Fruit fly (Drosophila melanogaster) whole organism, embryonic: ENCODE data around the gene LysRS.
A peak's percentile ranks its signal among the peaks of the same experiment; 100 is the strongest.

Source experiments
- Adf1 ChIP-seq: fragments of 200-800 bp; sonication (Bioruptor generic); IDR thresholded peaks from 2 replicates; pipeline ENCODE4 v1.3.6; 2022; ENCODE audit warnings: missing biosample characterization, missing genetic modification characterization
- BEAF-32 ChIP-seq: fragments of 200-800 bp; sonication (Bioruptor generic); optimal IDR thresholded peaks from 3 replicates; lab custom pipeline; 2017; ENCODE audit warnings: missing biosample characterization, missing genetic modification characterization, mild to moderate bottlenecking, moderate library complexity, missing genetic modification reagents
- Bdp1 ChIP-seq: fragments of 200-800 bp; sonication (Bioruptor generic); optimal IDR thresholded peaks from 3 replicates; lab custom pipeline; 2016; ENCODE audit warnings: missing biosample characterization, missing genetic modification characterization
- Bgb ChIP-seq: fragments of 200-800 bp; sonication (Bioruptor generic); IDR thresholded peaks from 2 replicates; pipeline ENCODE4 v1.3.6; 2022; ENCODE audit warnings: missing biosample characterization, missing genetic modification characterization; ENCODE audit not compliant: partially characterized antibody
- CG11085 ChIP-seq: fragments of 200-800 bp; sonication (Bioruptor generic); IDR thresholded peaks from 2 replicates; pipeline ENCODE4 v1.3.6; 2022; ENCODE audit warnings: missing biosample characterization, missing genetic modification characterization
- CG11504 ChIP-seq: fragments of 200-800 bp; sonication (Bioruptor generic); optimal IDR thresholded peaks from 3 replicates; lab custom pipeline; 2019; ENCODE audit warnings: missing biosample characterization, mild to moderate bottlenecking, missing genetic modification characterization, moderate library complexity
- CG1529 ChIP-seq: fragments of 200-800 bp; sonication (Bioruptor generic); optimal IDR thresholded peaks from 3 replicates; lab custom pipeline; 2018; ENCODE audit warnings: missing biosample characterization, missing genetic modification characterization
- CG17568 ChIP-seq: fragments of 200-800 bp; sonication (Bioruptor generic); optimal IDR thresholded peaks from 2 replicates; lab custom pipeline; 2018; ENCODE audit warnings: missing biosample characterization, mild to moderate bottlenecking, missing genetic modification characterization, moderate library complexity
- CG2202 ChIP-seq: fragments of 200-800 bp; sonication (Bioruptor generic); optimal IDR thresholded peaks from 2 replicates; lab custom pipeline; 2018; ENCODE audit warnings: missing biosample characterization, mild to moderate bottlenecking, missing genetic modification characterization
- CG31441 ChIP-seq: fragments of 200-800 bp; sonication (Bioruptor generic); IDR thresholded peaks from 2 replicates; pipeline ENCODE4 v1.3.6; 2022; ENCODE audit warnings: missing biosample characterization, missing genetic modification characterization
- CG34422 ChIP-seq: fragments of 200-800 bp; sonication (Bioruptor generic); IDR thresholded peaks from 3 replicates; pipeline ENCODE4 v1.3.6; 2022; ENCODE audit warnings: missing biosample characterization, missing genetic modification characterization
- CG4617 ChIP-seq: fragments of 200-800 bp; sonication (Bioruptor generic); optimal IDR thresholded peaks from 3 replicates; lab custom pipeline; 2016; ENCODE audit warnings: missing biosample characterization, missing genetic modification characterization, borderline replicate concordance
- CG6765 ChIP-seq: fragments of 200-800 bp; sonication (Bioruptor generic); optimal IDR thresholded peaks from 3 replicates; lab custom pipeline; 2017; ENCODE audit warnings: missing biosample characterization, mild to moderate bottlenecking, missing genetic modification characterization
- CG7372 ChIP-seq: fragments of 200-800 bp; sonication (Bioruptor generic); IDR thresholded peaks from 2 replicates; pipeline ENCODE4 v1.3.6; 2022; ENCODE audit warnings: missing biosample characterization, missing genetic modification characterization
- CG7556 ChIP-seq: fragments of 200-800 bp; sonication (Bioruptor generic); optimal IDR thresholded peaks from 2 replicates; lab custom pipeline; 2017; ENCODE audit warnings: missing biosample characterization, mild to moderate bottlenecking, missing genetic modification characterization
- CG7786 ChIP-seq: fragments of 200-800 bp; sonication (Bioruptor generic); optimal IDR thresholded peaks from 2 replicates; lab custom pipeline; 2016; ENCODE audit warnings: missing biosample characterization, missing genetic modification characterization
- Dfd ChIP-seq, 2 experiments: fragments of >200 bp; optimal IDR thresholded peaks; 2 replicates each; lab custom pipeline; 2017; ENCODE audit warnings: missing biosample characterization in 2 of 2, missing genetic modification characterization in 2 of 2
- Dip2 ChIP-seq: fragments of 200-800 bp; sonication (Bioruptor generic); IDR thresholded peaks from 2 replicates; pipeline ENCODE4 v1.3.6; 2022; ENCODE audit warnings: missing biosample characterization, missing genetic modification characterization
- HmgD ChIP-seq: fragments of 200-800 bp; sonication (Bioruptor generic); optimal IDR thresholded peaks from 3 replicates; lab custom pipeline; 2016; ENCODE audit warnings: missing biosample characterization, missing genetic modification characterization
- Hmr ChIP-seq: fragments of 200-800 bp; sonication (Bioruptor generic); optimal IDR thresholded peaks from 3 replicates; lab custom pipeline; 2017; ENCODE audit warnings: mild to moderate bottlenecking, missing biosample characterization, missing genetic modification reagents, missing genetic modification characterization
- Hr51 ChIP-seq, 2 experiments: fragments of 200-800 bp; sonication (Bioruptor generic); optimal IDR thresholded peaks; 2 replicates in 1 of 2; 3 replicates in 1 of 2; lab custom pipeline; 2016 to 2018; ENCODE audit warnings: missing biosample characterization in 2 of 2, missing genetic modification characterization in 2 of 2, mild to moderate bottlenecking in 1 of 2, moderate library complexity in 1 of 2
- Lhr ChIP-seq: fragments of 200-800 bp; sonication (Bioruptor generic); optimal IDR thresholded peaks from 3 replicates; lab custom pipeline; 2017; ENCODE audit warnings: mild to moderate bottlenecking, missing biosample characterization, missing genetic modification reagents, missing genetic modification characterization
- Lim3 ChIP-seq: fragments of 200-800 bp; sonication (Bioruptor generic); IDR thresholded peaks from 2 replicates; pipeline ENCODE4 v1.3.6; 2022; ENCODE audit warnings: missing biosample characterization, missing genetic modification characterization
- NC2α ChIP-seq: fragments of 200-800 bp; sonication (Bioruptor generic); optimal IDR thresholded peaks from 2 replicates; lab custom pipeline; 2016; ENCODE audit warnings: missing biosample characterization, missing genetic modification characterization
- NC2β ChIP-seq: fragments of 200-800 bp; sonication (Bioruptor generic); optimal IDR thresholded peaks from 2 replicates; lab custom pipeline; 2016; ENCODE audit warnings: missing biosample characterization, missing genetic modification characterization
- Nf-YA ChIP-seq: fragments of 200-800 bp; sonication (Bioruptor generic); IDR thresholded peaks from 2 replicates; pipeline ENCODE4 v1.3.6; 2022; ENCODE audit warnings: missing biosample characterization, missing genetic modification characterization
- NfI ChIP-seq: fragments of 200-800 bp; sonication (Bioruptor generic); optimal IDR thresholded peaks from 3 replicates; lab custom pipeline; 2018; ENCODE audit warnings: missing biosample characterization, mild to moderate bottlenecking, missing genetic modification characterization, moderate library complexity
- Optix ChIP-seq: fragments of 200-800 bp; sonication (Bioruptor generic); IDR thresholded peaks from 3 replicates; pipeline ENCODE4 v1.3.6; 2022; ENCODE audit warnings: missing biosample characterization, missing genetic modification characterization
- Rfx ChIP-seq: fragments of 200-800 bp; sonication (Bioruptor generic); IDR thresholded peaks from 2 replicates; pipeline ENCODE4 v1.3.6; 2022; ENCODE audit warnings: missing biosample characterization, missing genetic modification characterization
- Trl ChIP-seq, 3 experiments: fragments of >200 bp in 2 of 3; fragments of 200-800 bp in 1 of 3; sonication (Bioruptor generic) in 1 of 3; optimal IDR thresholded peaks; 2 replicates in 1 of 3; 3 replicates in 2 of 3; lab custom pipeline; 2016 to 2017; ENCODE audit warnings: missing biosample characterization in 1 of 3, missing genetic modification characterization in 1 of 3
- ap ChIP-seq: fragments of 200-800 bp; sonication (Bioruptor generic); IDR thresholded peaks from 2 replicates; pipeline ENCODE4 v1.3.6; 2022; ENCODE audit warnings: missing biosample characterization, missing genetic modification characterization
- ewg ChIP-seq: fragments of 200-800 bp; sonication (Bioruptor generic); optimal IDR thresholded peaks from 3 replicates; lab custom pipeline; 2017; ENCODE audit warnings: mild to moderate bottlenecking, missing biosample characterization, missing genetic modification reagents, missing genetic modification characterization
- eyg ChIP-seq: fragments of 200-800 bp; sonication (Bioruptor generic); optimal IDR thresholded peaks from 3 replicates; lab custom pipeline; 2016; ENCODE audit warnings: missing biosample characterization, missing genetic modification characterization
- gcm2 ChIP-seq: fragments of 200-800 bp; sonication (Bioruptor generic); optimal IDR thresholded peaks from 2 replicates; lab custom pipeline; 2016; ENCODE audit warnings: missing biosample characterization, missing genetic modification characterization
- gt ChIP-seq: fragments of 200-800 bp; sonication (Bioruptor generic); IDR thresholded peaks from 2 replicates; pipeline ENCODE4 v1.3.6; 2022; ENCODE audit warnings: missing biosample characterization, missing genetic modification characterization
- lilli ChIP-seq: fragments of 200-800 bp; sonication (Bioruptor generic); optimal IDR thresholded peaks from 3 replicates; lab custom pipeline; 2016; ENCODE audit warnings: missing biosample characterization, missing genetic modification characterization
- mirr ChIP-seq: fragments of 200-800 bp; sonication (Bioruptor generic); optimal IDR thresholded peaks from 3 replicates; lab custom pipeline; 2018; ENCODE audit warnings: missing biosample characterization, mild to moderate bottlenecking, missing genetic modification characterization
- nau ChIP-seq: fragments of 200-800 bp; sonication (Bioruptor generic); optimal IDR thresholded peaks from 3 replicates; lab custom pipeline; 2017; ENCODE audit warnings: missing biosample characterization, mild to moderate bottlenecking, missing genetic modification characterization, missing genetic modification reagents
- nerfin-2 ChIP-seq: fragments of 200-800 bp; sonication (Bioruptor generic); IDR thresholded peaks from 2 replicates; pipeline ENCODE4 v1.3.6; 2022; ENCODE audit warnings: missing biosample characterization, missing genetic modification characterization; ENCODE audit not compliant: partially characterized antibody
- nom ChIP-seq: fragments of 200-800 bp; sonication (Bioruptor generic); optimal IDR thresholded peaks from 2 replicates; lab custom pipeline; 2017; ENCODE audit warnings: missing biosample characterization, missing genetic modification characterization, mild to moderate bottlenecking, moderate library complexity, missing genetic modification reagents
- odd ChIP-seq: fragments of 200-800 bp; sonication (Bioruptor generic); optimal IDR thresholded peaks from 2 replicates; lab custom pipeline; 2017; ENCODE audit warnings: missing biosample characterization, mild to moderate bottlenecking, missing genetic modification characterization
- onecut ChIP-seq: fragments of 200-800 bp; sonication (Bioruptor generic); IDR thresholded peaks from 2 replicates; pipeline ENCODE4 v1.3.6; 2022; ENCODE audit warnings: missing biosample characterization, missing genetic modification characterization
- otp ChIP-seq: fragments of 200-800 bp; sonication (Bioruptor generic); IDR thresholded peaks from 3 replicates; pipeline ENCODE4, ENCODE4 v1.3.6; 2022; ENCODE audit warnings: missing biosample characterization, missing genetic modification characterization
- pnt ChIP-seq: fragments of 200-800 bp; sonication (Bioruptor generic); optimal IDR thresholded peaks from 3 replicates; lab custom pipeline; 2016; ENCODE audit warnings: missing biosample characterization, missing genetic modification characterization
- repo ChIP-seq: fragments of 200-800 bp; sonication (Bioruptor generic); optimal IDR thresholded peaks from 2 replicates; lab custom pipeline; 2016; ENCODE audit warnings: missing biosample characterization, missing genetic modification characterization
- run ChIP-seq: fragments of 200-800 bp; sonication (Bioruptor generic); optimal IDR thresholded peaks from 3 replicates; lab custom pipeline; 2018; ENCODE audit warnings: missing biosample characterization, mild to moderate bottlenecking, missing genetic modification characterization
- salm ChIP-seq: fragments of 200-800 bp; sonication (Bioruptor generic); optimal IDR thresholded peaks from 2 replicates; lab custom pipeline; 2018; ENCODE audit warnings: missing biosample characterization, mild to moderate bottlenecking, missing genetic modification characterization
- sima ChIP-seq: fragments of 200-800 bp; sonication (Bioruptor generic); optimal IDR thresholded peaks from 2 replicates; lab custom pipeline; 2016; ENCODE audit warnings: missing biosample characterization, missing genetic modification characterization
- stwl ChIP-seq: fragments of 200-800 bp; sonication (Bioruptor generic); optimal IDR thresholded peaks from 3 replicates; lab custom pipeline; 2018; ENCODE audit warnings: missing biosample characterization, mild to moderate bottlenecking, missing genetic modification characterization, moderate library complexity

Gene LysRS

DNA sequence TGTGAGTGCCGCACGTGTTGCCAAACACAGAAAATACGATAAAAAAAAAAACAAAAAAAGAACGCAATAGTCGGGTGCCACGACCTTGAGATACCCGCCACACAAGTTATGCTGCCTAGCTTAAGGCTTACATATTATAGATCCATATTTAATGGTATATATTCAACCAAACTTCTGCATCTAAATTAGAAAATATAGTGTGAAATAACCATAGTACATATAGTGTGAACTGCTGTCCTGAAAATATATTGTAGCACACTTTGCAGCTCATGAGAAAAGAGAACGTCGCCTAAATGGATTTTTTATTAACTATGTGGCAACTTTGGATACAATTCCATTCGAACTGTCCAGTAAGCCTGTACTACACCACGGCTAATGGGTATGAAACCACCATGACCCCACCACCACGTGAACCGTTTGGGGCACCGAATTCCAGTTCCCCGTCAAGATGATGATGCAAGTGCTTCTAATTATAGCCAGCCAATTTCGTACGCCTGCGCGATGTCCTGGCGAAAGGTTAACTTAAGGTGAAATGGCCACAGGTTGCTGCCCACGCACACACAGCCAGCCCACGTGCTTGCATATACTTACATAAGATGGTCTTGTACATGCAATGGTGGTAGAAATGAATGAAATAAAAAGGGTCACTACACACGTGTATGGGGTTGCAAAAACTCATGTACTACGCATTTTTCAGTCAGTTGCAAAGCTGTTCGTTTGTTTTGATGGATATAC is 8.4 kb downstream of the LysRS start (continued):
- TF ChIP-seq CG7372 (GFP tag; lab: Robert Waterston, UW) (peak; percentile 46), Nf-YA (no peak), mirr (peak; percentile 42), ewg (GFP tag; lab: Kevin White, UChicago) (peak; percentile 77), lilli (peak; percentile 84), NC2β (GFP tag; lab: Kevin White, UChicago) (peak; percentile 21), CG1529 (peak; percentile 52), otp (GFP tag; lab: Robert Waterston, UW) (no peak), Optix (GFP tag; lab: Robert Waterston, UW) (peak; percentile 45; the same call in 1 of the 3 replicates), eyg (peak; percentile 63), Dip2 (0 out of 2 replicates have a peak, but pooled peaks have one; percentile 6), Adf1 (GFP tag; lab: Robert Waterston, UW) (peak; percentile 3; the same call in 1 of the 2 replicates), CG11504 (peak; percentile 87), stwl (tag; lab: Kevin White, UChicago) (no peak), Hmr (GFP tag; lab: Kevin White, UChicago) (peak; percentile 90), run (tag; lab: Kevin White, UChicago) (peak; percentile 22), CG2202 (no peak), NfI (GFP tag; lab: Kevin White, UChicago) (peak; percentile 75), Trl (optimal IDR thresholded peaks at IDR 0.05; lab: Kevin White, UChicago) (no peak), Trl (GFP tag; optimal IDR thresholded peaks at IDR 0.05; lab: Kevin White, UChicago) (peak; percentile 80), Lhr (peak; percentile 32), CG17568 (GFP tag; lab: Kevin White, UChicago) (no peak), Rfx (GFP tag; lab: Robert Waterston, UW) (peak; percentile 53), Bdp1 (GFP tag; lab: Kevin White, UChicago) (peak; percentile 44), gt (no peak), nau (GFP tag; lab: Kevin White, UChicago) (peak; percentile 60), sima (GFP tag; lab: Kevin White, UChicago) (peak; percentile 43), salm (tag; lab: Kevin White, UChicago) (peak; percentile 36), ap (GFP tag; lab: Robert Waterston, UW) (peak; percentile 37; the same call in 1 of the 2 replicates), CG31441 (GFP tag; lab: Robert Waterston, UW) (peak; percentile 74), onecut (GFP tag; lab: Robert Waterston, UW) (peak; percentile 58), CG4617 (GFP tag; lab: Kevin White, UChicago) (no peak), CG34422 (peak; percentile 77; the same call in 2 of the 3 replicates), odd (peak; percentile 74), CG7556 (GFP tag; lab: Kevin White, UChicago) (peak; percentile 90), repo (GFP tag; lab: Kevin White, UChicago) (peak; percentile 67), CG6765 (GFP tag; lab: Kevin White, UChicago) (peak; percentile 71), CG7786 (GFP tag; lab: Kevin White, UChicago) (peak; percentile 69), HmgD (GFP tag; lab: Kevin White, UChicago) (peak; percentile 15), Dfd (GFP tag; optimal IDR thresholded peaks at IDR 0.05; lab: Kevin White, UChicago) (no peak), Hr51 (GFP tag; optimal IDR thresholded peaks at IDR 0.05; lab: Kevin White, UChicago) (peak; percentile 72 to 84), BEAF-32 (GFP tag; lab: Kevin White, UChicago) (no peak), gcm2 (no peak), pnt (GFP tag; lab: Kevin White, UChicago) (peak; percentile 71), nerfin-2 (GFP tag; lab: Robert Waterston, UW) (no peak), Bgb (GFP tag; lab: Robert Waterston, UW) (no peak), Lim3 (GFP tag; lab: Robert Waterston, UW) (no peak), nom (GFP tag; lab: Kevin White, UChicago) (peak; percentile 47), NC2α (GFP tag; lab: Kevin White, UChicago) (peak; percentile 38), CG11085 (no peak)
